Fruit fly (Drosophila melanogaster): ENCODE data around the gene IFT46.

Gene IFT46

DNA sequence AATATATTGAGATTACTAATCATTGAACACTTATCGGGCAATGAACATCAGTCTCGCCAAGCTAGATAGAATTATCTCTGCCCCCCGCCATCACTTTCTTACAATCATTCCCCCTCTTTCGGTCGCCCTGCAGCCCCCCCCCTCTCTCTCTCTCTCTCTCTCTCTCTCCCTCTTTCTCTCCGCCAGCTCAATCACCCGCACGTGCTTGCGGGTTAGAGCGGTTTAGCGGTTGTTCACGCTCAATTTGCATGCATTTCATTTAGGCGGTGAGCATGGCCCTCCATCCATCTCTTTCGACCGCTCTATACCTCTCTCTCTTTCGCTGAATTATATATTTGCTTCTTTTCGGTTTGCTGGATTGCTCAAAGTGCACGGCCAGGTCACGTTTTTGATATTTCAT lies 13.2 kb upstream of the IFT46 start (continued):
- TF ChIP-seq ATbp (GFP tag; optimal IDR thresholded peaks at IDR 0.05) (no peak), CG8281 (tag; optimal IDR thresholded peaks at IDR 0.05) (no peak), CG5953 (GFP tag; IDR thresholded peaks at IDR 0.05) (peak; percentile 30; the same call in 1 of the 2 replicates)

DNA sequence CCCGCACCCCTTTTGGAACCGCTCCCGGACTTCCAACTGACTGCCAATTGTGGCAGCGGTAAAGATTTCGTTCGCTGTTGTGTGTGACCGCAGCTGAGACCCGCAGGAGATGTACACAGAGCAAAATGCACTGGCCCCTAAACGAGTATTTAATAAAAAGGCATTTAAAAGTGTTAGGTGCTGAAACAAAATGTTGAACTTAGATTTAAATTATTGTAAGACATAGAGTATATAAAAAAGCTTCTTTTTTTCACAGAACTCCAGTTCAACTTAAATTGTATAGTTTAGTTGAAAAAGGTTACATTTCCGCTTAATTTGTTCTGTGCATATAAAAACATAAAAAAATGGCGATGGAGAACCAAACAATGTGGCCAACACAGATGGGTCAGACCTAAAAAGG lies 12.2 kb upstream of the IFT46 start:
- peak; percentile 18 for TF ChIP-seq nom (GFP tag; optimal IDR thresholded peaks at IDR 0.05)
- no peak for TF ChIP-seq Lpt (GFP tag; optimal IDR thresholded peaks at IDR 0.05)
- TF ChIP-seq Med (GFP tag): peak; percentile 43
- 0 out of 2 replicates have a peak, but pooled peaks have one; percentile 4 for TF ChIP-seq Awh (GFP tag; IDR thresholded peaks at IDR 0.05)
- TF ChIP-seq gem (tag; optimal IDR thresholded peaks at IDR 0.05): peak; percentile 11
- TF ChIP-seq Drgx (GFP tag; IDR thresholded peaks at IDR 0.05): peak; percentile 82
- TF ChIP-seq Mad (GFP tag; optimal IDR thresholded peaks at IDR 0.05): no peak
- no peak for TF ChIP-seq ham (GFP tag; IDR thresholded peaks at IDR 0.05)
- 0 out of 3 replicates have a peak, but pooled peaks have one; percentile 9 for TF ChIP-seq ci (GFP tag; IDR thresholded peaks at IDR 0.05)
- peak; percentile 69 for TF ChIP-seq sens (GFP tag)
- TF ChIP-seq phol (tag; optimal IDR thresholded peaks at IDR 0.05): peak; percentile 1
- peak; percentile 5 for TF ChIP-seq CG11504 (tag; optimal IDR thresholded peaks at IDR 0.05)
- peak; percentile 31; the same call in 1 of the 3 replicates for TF ChIP-seq row (GFP tag; IDR thresholded peaks at IDR 0.05)
- TF ChIP-seq Doc2 (GFP tag; IDR thresholded peaks at IDR 0.05): no peak

DNA sequence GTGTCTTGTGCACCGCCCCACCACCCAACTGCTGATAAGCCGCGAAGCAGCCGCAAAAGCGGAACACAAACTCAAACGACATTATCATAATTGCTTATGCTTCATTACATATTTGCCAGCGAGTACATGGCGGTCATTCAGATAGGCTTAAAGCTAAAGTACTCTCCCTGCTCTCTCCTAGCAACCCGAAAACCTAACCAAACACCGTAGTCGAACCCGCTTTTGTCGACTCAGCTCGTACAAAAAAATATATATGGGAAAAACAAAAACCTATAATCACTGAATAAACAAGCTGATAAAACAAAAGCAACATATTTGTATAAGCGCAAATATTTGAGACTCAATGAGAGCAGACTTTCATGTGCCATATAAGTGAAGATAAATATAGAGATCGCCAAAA lies 11.1 kb upstream of the IFT46 start:
- TF ChIP-seq HmgD (GFP tag; optimal IDR thresholded peaks at IDR 0.05) (peak; percentile 50), CG11247 (GFP tag; IDR thresholded peaks at IDR 0.05) (peak; percentile 38; the same call in 1 of the 2 replicates), grn (GFP tag; optimal IDR thresholded peaks at IDR 0.05) (peak; percentile 87), Hr51 (GFP tag; optimal IDR thresholded peaks at IDR 0.05) (peak; percentile 59 to 83), dan (GFP tag; IDR thresholded peaks at IDR 0.05) (no peak), gro (GFP tag; optimal IDR thresholded peaks at IDR 0.05) (peak; percentile 89), psq (GFP tag; optimal IDR thresholded peaks at IDR 0.05) (peak; percentile 72), en (GFP tag; optimal IDR thresholded peaks at IDR 0.05) (peak; percentile 75), CHES-1-like (GFP tag; optimal IDR thresholded peaks at IDR 0.05) (peak; percentile 93), CG4404 (GFP tag; IDR thresholded peaks at IDR 0.05) (no peak), Elba2 (GFP tag; optimal IDR thresholded peaks at IDR 0.05) (no peak), fd102C (GFP tag; optimal IDR thresholded peaks at IDR 0.05) (peak; percentile 65), CG6272 (GFP tag; IDR thresholded peaks at IDR 0.05) (no peak), fd3F (GFP tag; optimal IDR thresholded peaks at IDR 0.05) (peak; percentile 81), Optix (GFP tag; IDR thresholded peaks at IDR 0.05) (peak; percentile 60; the same call in 2 of the 3 replicates), Hmr (GFP tag; optimal IDR thresholded peaks at IDR 0.05) (peak; percentile 96), CG3065 (GFP tag; optimal IDR thresholded peaks at IDR 0.05) (peak; percentile 72), NfI (GFP tag; optimal IDR thresholded peaks at IDR 0.05) (peak; percentile 57), shn (GFP tag; optimal IDR thresholded peaks at IDR 0.05) (peak; percentile 68), CG10267 (tag; optimal IDR thresholded peaks at IDR 0.05) (peak; percentile 28), jing (GFP tag; optimal IDR thresholded peaks at IDR 0.05) (no peak), fru (optimal IDR thresholded peaks at IDR 0.05) (no peak), CG7271 (tag; optimal IDR thresholded peaks at IDR 0.05) (peak; percentile 63), cas (GFP tag; IDR thresholded peaks at IDR 0.05) (no peak), CG4328 (GFP tag; optimal IDR thresholded peaks at IDR 0.05) (peak; percentile 56), pnt (GFP tag; optimal IDR thresholded peaks at IDR 0.05) (peak; percentile 77), Ada2b (GFP tag; IDR thresholded peaks at IDR 0.05) (peak; percentile 12; the same call in 1 of the 2 replicates), ssp (GFP tag; IDR thresholded peaks at IDR 0.05) (no peak), cg (GFP tag; optimal IDR thresholded peaks at IDR 0.05) (no peak), CG11504 (tag; optimal IDR thresholded peaks at IDR 0.05) (peak; percentile 77), CG34422 (GFP tag; IDR thresholded peaks at IDR 0.05) (peak; percentile 67; the same call in 1 of the 3 replicates), chif (GFP tag; optimal IDR thresholded peaks at IDR 0.05) (peak; percentile 73 to 77), CG2678 (tag; optimal IDR thresholded peaks at IDR 0.05) (peak; percentile 87)
